Fruit fly (Drosophila melanogaster) whole organism, embryonic: ENCODE results near the gene CG10947.

ENCODE experiments used
- ATbp ChIP-seq: fragments of 200-800 bp; sonication (Bioruptor generic); optimal IDR thresholded peaks from 2 replicates; lab custom pipeline; 2017; ENCODE audit warnings: missing biosample characterization, mild to moderate bottlenecking, missing genetic modification characterization, missing genetic modification reagents
- CG10209 ChIP-seq: fragments of 200-800 bp; sonication (Bioruptor generic); optimal IDR thresholded peaks from 3 replicates; lab custom pipeline; 2017; ENCODE audit warnings: missing biosample characterization, mild to moderate bottlenecking, missing genetic modification characterization, missing genetic modification reagents
- CG10274 ChIP-seq: fragments of 200-800 bp; sonication (Bioruptor generic); optimal IDR thresholded peaks from 3 replicates; lab custom pipeline; 2017; ENCODE audit warnings: missing biosample characterization, mild to moderate bottlenecking, missing genetic modification characterization
- CG10543 ChIP-seq: fragments of 200-800 bp; sonication (Bioruptor generic); optimal IDR thresholded peaks from 3 replicates; lab custom pipeline; 2017; ENCODE audit warnings: missing biosample characterization, mild to moderate bottlenecking, missing genetic modification characterization, moderate library complexity
- CG11695 ChIP-seq: fragments of 200-800 bp; sonication (Bioruptor generic); IDR thresholded peaks from 3 replicates; pipeline ENCODE4 v1.3.6; 2022; ENCODE audit warnings: missing biosample characterization, missing genetic modification characterization
- CG12071 ChIP-seq: fragments of 200-800 bp; sonication (Bioruptor generic); optimal IDR thresholded peaks from 3 replicates; lab custom pipeline; 2018; ENCODE audit warnings: missing biosample characterization, mild to moderate bottlenecking, missing genetic modification characterization
- CG13424 ChIP-seq: fragments of 200-800 bp; sonication (Bioruptor generic); optimal IDR thresholded peaks from 2 replicates; lab custom pipeline; 2019; ENCODE audit warnings: missing biosample characterization, mild to moderate bottlenecking, missing genetic modification characterization, moderate library complexity
- CG13624 ChIP-seq: fragments of 200-800 bp; sonication (Bioruptor generic); optimal IDR thresholded peaks from 2 replicates; lab custom pipeline; 2016; ENCODE audit warnings: missing biosample characterization, missing genetic modification characterization
- CG15269 ChIP-seq: fragments of 200-800 bp; sonication (Bioruptor generic); optimal IDR thresholded peaks from 2 replicates; lab custom pipeline; 2018; ENCODE audit warnings: missing biosample characterization, mild to moderate bottlenecking, missing genetic modification characterization, moderate library complexity
- CG15696 ChIP-seq: fragments of 200-800 bp; sonication (Bioruptor generic); optimal IDR thresholded peaks from 2 replicates; lab custom pipeline; 2019; ENCODE audit warnings: missing biosample characterization, mild to moderate bottlenecking, missing genetic modification characterization, moderate library complexity
- CG18619 ChIP-seq: fragments of 200-800 bp; sonication (Bioruptor generic); optimal IDR thresholded peaks from 3 replicates; lab custom pipeline; 2017; ENCODE audit warnings: missing biosample characterization, mild to moderate bottlenecking, missing genetic modification characterization
- CG2120 ChIP-seq: fragments of 200-800 bp; sonication (Bioruptor generic); optimal IDR thresholded peaks from 3 replicates; lab custom pipeline; 2016; ENCODE audit warnings: missing biosample characterization, missing genetic modification characterization
- CG2889 ChIP-seq: fragments of 200-800 bp; sonication (Bioruptor generic); IDR thresholded peaks from 3 replicates; pipeline ENCODE4 v1.3.6; 2022; ENCODE audit warnings: missing biosample characterization, missing genetic modification characterization
- CG3407 ChIP-seq: fragments of 200-800 bp; sonication (Bioruptor generic); optimal IDR thresholded peaks from 2 replicates; lab custom pipeline; 2018; ENCODE audit warnings: missing biosample characterization, mild to moderate bottlenecking, missing genetic modification characterization
- CG4404 ChIP-seq: fragments of 200-800 bp; sonication (Bioruptor generic); IDR thresholded peaks from 2 replicates; pipeline ENCODE4 v1.3.6; 2022; ENCODE audit warnings: missing biosample characterization, missing genetic modification characterization
- CG4424 ChIP-seq: fragments of 200-800 bp; sonication (Bioruptor generic); optimal IDR thresholded peaks from 3 replicates; lab custom pipeline; 2016; ENCODE audit warnings: missing biosample characterization, missing genetic modification characterization
- CG6654 ChIP-seq: fragments of 200-800 bp; sonication (Bioruptor generic); optimal IDR thresholded peaks from 2 replicates; lab custom pipeline; 2017; ENCODE audit warnings: missing biosample characterization, mild to moderate bottlenecking, missing genetic modification characterization
- CG6765 ChIP-seq: fragments of 200-800 bp; sonication (Bioruptor generic); optimal IDR thresholded peaks from 3 replicates; lab custom pipeline; 2017; ENCODE audit warnings: missing biosample characterization, mild to moderate bottlenecking, missing genetic modification characterization
- CG7786 ChIP-seq: fragments of 200-800 bp; sonication (Bioruptor generic); optimal IDR thresholded peaks from 2 replicates; lab custom pipeline; 2016; ENCODE audit warnings: missing biosample characterization, missing genetic modification characterization
- CG7987 ChIP-seq: fragments of 200-800 bp; sonication (Bioruptor generic); optimal IDR thresholded peaks from 2 replicates; lab custom pipeline; 2018; ENCODE audit warnings: missing biosample characterization, mild to moderate bottlenecking, missing genetic modification characterization, moderate library complexity
- CG8089 ChIP-seq: fragments of 200-800 bp; sonication (Bioruptor generic); optimal IDR thresholded peaks from 3 replicates; lab custom pipeline; 2016; ENCODE audit warnings: missing biosample characterization, missing genetic modification characterization
- CG8290 ChIP-seq, 3 experiments: fragments of 200-800 bp; sonication (Bioruptor generic); optimal IDR thresholded peaks; 2 replicates each; lab custom pipeline; 2016 to 2019; ENCODE audit warnings: missing biosample characterization in 3 of 3, missing genetic modification characterization in 3 of 3, mild to moderate bottlenecking in 2 of 3, moderate library complexity in 1 of 3
- CG9609 ChIP-seq: fragments of 200-800 bp; sonication (Bioruptor generic); optimal IDR thresholded peaks from 3 replicates; lab custom pipeline; 2016; ENCODE audit warnings: missing biosample characterization, missing genetic modification characterization
- Hand ChIP-seq: fragments of 200-800 bp; sonication (Bioruptor generic); optimal IDR thresholded peaks from 2 replicates; lab custom pipeline; 2017; ENCODE audit warnings: mild to moderate bottlenecking, missing biosample characterization, missing genetic modification reagents, missing genetic modification characterization
- Hr39 ChIP-seq: fragments of >200 bp; optimal IDR thresholded peaks from 2 replicates; lab custom pipeline; 2017
- Lpt ChIP-seq: fragments of >200 bp; optimal IDR thresholded peaks from 2 replicates; lab custom pipeline; 2018; ENCODE audit warnings: missing biosample characterization, missing genetic modification characterization
- MTF-1 ChIP-seq: fragments of 200-800 bp; sonication (Bioruptor generic); optimal IDR thresholded peaks from 2 replicates; lab custom pipeline; 2018; ENCODE audit warnings: missing biosample characterization, mild to moderate bottlenecking, missing genetic modification characterization, borderline replicate concordance
- Meics ChIP-seq: fragments of 200-800 bp; sonication (Bioruptor generic); optimal IDR thresholded peaks from 2 replicates; lab custom pipeline; 2017; ENCODE audit warnings: missing biosample characterization, mild to moderate bottlenecking, missing genetic modification characterization
- Oaz ChIP-seq: fragments of 200-800 bp; sonication (Bioruptor generic); IDR thresholded peaks from 2 replicates; pipeline ENCODE4 v1.3.6; 2022; ENCODE audit warnings: missing biosample characterization, missing genetic modification characterization
- bab2 ChIP-seq: fragments of 200-800 bp; sonication (Bioruptor generic); optimal IDR thresholded peaks from 2 replicates; lab custom pipeline; 2016; ENCODE audit warnings: missing biosample characterization, missing genetic modification characterization
- br ChIP-seq: fragments of >200 bp; optimal IDR thresholded peaks from 2 replicates; lab custom pipeline; 2017
- caup ChIP-seq: fragments of 200-800 bp; sonication (Bioruptor generic); optimal IDR thresholded peaks from 3 replicates; lab custom pipeline; 2017; ENCODE audit warnings: missing biosample characterization, mild to moderate bottlenecking, missing genetic modification characterization, moderate library complexity; ENCODE audit not compliant: severe bottlenecking
- crol ChIP-seq: fragments of 200-800 bp; sonication (Bioruptor generic); IDR thresholded peaks from 2 replicates; pipeline ENCODE4 v1.3.6; 2022; ENCODE audit warnings: missing biosample characterization, missing genetic modification characterization
- cwo ChIP-seq: fragments of 200-800 bp; sonication (Bioruptor generic); optimal IDR thresholded peaks from 3 replicates; lab custom pipeline; 2017; ENCODE audit warnings: missing biosample characterization, missing genetic modification characterization, mild to moderate bottlenecking, moderate library complexity, missing genetic modification reagents
- grau ChIP-seq: fragments of 200-800 bp; optimal IDR thresholded peaks from 3 replicates; lab custom pipeline; 2019; ENCODE audit warnings: missing biosample characterization, mild to moderate bottlenecking, missing genetic modification characterization, moderate library complexity
- hbn ChIP-seq: fragments of 200-800 bp; sonication (Bioruptor generic); IDR thresholded peaks from 2 replicates; pipeline ENCODE4 v1.3.6; 2022; ENCODE audit warnings: missing biosample characterization, missing genetic modification characterization; ENCODE audit not compliant: partially characterized antibody
- lab ChIP-seq: fragments of 200-800 bp; sonication (Bioruptor generic); optimal IDR thresholded peaks from 3 replicates; lab custom pipeline; 2017; ENCODE audit warnings: missing biosample characterization, missing genetic modification characterization, mild to moderate bottlenecking, moderate library complexity, missing genetic modification reagents
- lilli ChIP-seq: fragments of 200-800 bp; sonication (Bioruptor generic); optimal IDR thresholded peaks from 3 replicates; lab custom pipeline; 2016; ENCODE audit warnings: missing biosample characterization, missing genetic modification characterization
- mirr ChIP-seq: fragments of 200-800 bp; sonication (Bioruptor generic); optimal IDR thresholded peaks from 3 replicates; lab custom pipeline; 2018; ENCODE audit warnings: missing biosample characterization, mild to moderate bottlenecking, missing genetic modification characterization
- p53 ChIP-seq: fragments of 200-800 bp; sonication (Bioruptor generic); optimal IDR thresholded peaks from 2 replicates; lab custom pipeline; 2016; ENCODE audit warnings: missing biosample characterization, missing genetic modification characterization
- pnt ChIP-seq: fragments of 200-800 bp; sonication (Bioruptor generic); optimal IDR thresholded peaks from 3 replicates; lab custom pipeline; 2016; ENCODE audit warnings: missing biosample characterization, missing genetic modification characterization
- prd ChIP-seq, 3 experiments: fragments of >200 bp in 2 of 3; fragments of 200-800 bp in 1 of 3; sonication (Bioruptor generic) in 1 of 3; optimal IDR thresholded peaks in 2 of 3; IDR thresholded peaks in 1 of 3; 2 replicates in 2 of 3; 3 replicates in 1 of 3; pipeline versions ENCODE4 v1.3.6 to Lab custom; 2017 to 2022; ENCODE audit warnings: missing biosample characterization in 1 of 3, missing genetic modification characterization in 1 of 3
- pros ChIP-seq: fragments of 200-800 bp; sonication (Bioruptor generic); optimal IDR thresholded peaks from 3 replicates; lab custom pipeline; 2019; ENCODE audit warnings: missing biosample characterization, mild to moderate bottlenecking, missing genetic modification characterization, moderate library complexity
- sens ChIP-seq: fragments of 200-800 bp; sonication (Bioruptor generic); peaks from one replicate; lab custom pipeline; 2016; ENCODE audit warnings: missing biosample characterization, missing genetic modification characterization
- sim ChIP-seq: fragments of 200-800 bp; sonication (Bioruptor generic); IDR thresholded peaks from 2 replicates; pipeline ENCODE4 v1.3.6; 2022; ENCODE audit warnings: missing biosample characterization, missing genetic modification characterization
- slp2 ChIP-seq: fragments of 200-800 bp; sonication (Bioruptor generic); optimal IDR thresholded peaks from 2 replicates; lab custom pipeline; 2016; ENCODE audit warnings: missing biosample characterization, missing genetic modification characterization
- sna ChIP-seq: fragments of 200-800 bp; sonication (Bioruptor generic); IDR thresholded peaks from 2 replicates; pipeline ENCODE4 v1.3.6; 2022; ENCODE audit warnings: missing biosample characterization, missing genetic modification characterization; ENCODE audit not compliant: partially characterized antibody
- sug ChIP-seq: fragments of 200-800 bp; optimal IDR thresholded peaks from 2 replicates; lab custom pipeline; 2019; ENCODE audit warnings: missing biosample characterization, mild to moderate bottlenecking, missing genetic modification characterization, moderate library complexity
- tna ChIP-seq: fragments of 200-800 bp; sonication (Bioruptor generic); IDR thresholded peaks from 2 replicates; pipeline ENCODE4 v1.3.6; 2022; ENCODE audit warnings: missing biosample characterization, missing genetic modification characterization; ENCODE audit not compliant: partially characterized antibody
- vnd ChIP-seq: fragments of 200-800 bp; sonication (Bioruptor generic); IDR thresholded peaks from 3 replicates; pipeline ENCODE4 v1.3.6; 2022; ENCODE audit warnings: missing biosample characterization, missing genetic modification characterization; ENCODE audit not compliant: partially characterized antibody

CG10947 gene

DNA sequence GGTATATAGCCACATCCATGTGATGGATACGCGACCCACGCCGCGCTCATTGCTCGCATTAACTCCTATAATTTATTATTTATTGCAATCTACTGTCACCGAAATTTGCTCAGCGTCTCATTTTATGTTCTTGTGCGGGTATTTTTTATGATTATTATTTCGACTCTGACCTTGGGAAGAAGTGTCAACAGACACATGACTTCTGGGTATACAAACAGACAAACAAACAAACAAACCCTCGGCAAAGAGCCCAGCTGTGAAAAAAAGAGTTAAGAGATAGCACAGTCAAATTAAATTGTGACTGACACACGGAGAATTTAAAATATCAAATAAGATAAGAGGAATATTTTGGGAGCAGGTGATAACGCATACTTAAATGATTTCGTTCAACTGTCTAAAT lies 24.6 kb downstream of the CG10947 start (continued):
- no peak for TF ChIP-seq tna (GFP tag; lab: Robert Waterston, UW)
- peak; percentile 28 for TF ChIP-seq CG10209 (GFP tag; lab: Kevin White, UChicago)
- peak; percentile 79 for TF ChIP-seq sens (GFP tag; lab: Kevin White, UChicago)
- peak; percentile 18 for TF ChIP-seq CG6765
- TF ChIP-seq pnt (GFP tag; lab: Kevin White, UChicago): no peak
- TF ChIP-seq lab (GFP tag; lab: Kevin White, UChicago): peak; percentile 69
- TF ChIP-seq CG4404 (GFP tag; lab: Robert Waterston, UW): no peak
- TF ChIP-seq CG2120 (GFP tag; lab: Kevin White, UChicago): peak; percentile 3
- TF ChIP-seq cwo (GFP tag; lab: Kevin White, UChicago): peak; percentile 14
- no peak for TF ChIP-seq CG8089 (GFP tag; lab: Kevin White, UChicago)
- TF ChIP-seq Lpt (GFP tag; lab: Kevin White, UChicago): no peak
- peak; percentile 43 for TF ChIP-seq CG12071 (GFP tag; lab: Kevin White, UChicago)
- TF ChIP-seq sim (GFP tag; lab: Robert Waterston, UW): no peak
- TF ChIP-seq p53 (GFP tag; lab: Kevin White, UChicago): no peak
- no peak for TF ChIP-seq CG13624
- TF ChIP-seq CG8290 (GFP tag; optimal IDR thresholded peaks at IDR 0.05; lab: Kevin White, UChicago): no peak
- TF ChIP-seq CG8290 (tag; optimal IDR thresholded peaks at IDR 0.05; lab: Kevin White, UChicago): peak in 1 of 2 experiments; percentile 48
- no peak for TF ChIP-seq crol (GFP tag; lab: Robert Waterston, UW)
- TF ChIP-seq CG3407 (GFP tag; lab: Kevin White, UChicago): peak; percentile 10
- peak; percentile 32 for TF ChIP-seq sug (tag; lab: Kevin White, UChicago)
- peak; percentile 32 for TF ChIP-seq CG10543
- TF ChIP-seq hbn (GFP tag; lab: Robert Waterston, UW): no peak
- peak; percentile 4 for TF ChIP-seq grau
- TF ChIP-seq CG2889 (GFP tag; lab: Robert Waterston, UW): no peak
- no peak for TF ChIP-seq CG15696 (tag; lab: Kevin White, UChicago)
- TF ChIP-seq CG7786 (GFP tag; lab: Kevin White, UChicago): no peak
- TF ChIP-seq vnd (GFP tag; lab: Robert Waterston, UW): no peak
- peak; percentile 33 for TF ChIP-seq CG15269 (tag; lab: Kevin White, UChicago)
- no peak for TF ChIP-seq bab2 (GFP tag; lab: Kevin White, UChicago)
- TF ChIP-seq Hr39 (lab: Kevin White, UChicago): no peak
- TF ChIP-seq CG7987 (GFP tag; lab: Kevin White, UChicago): peak; percentile 59
- TF ChIP-seq mirr (GFP tag; lab: Kevin White, UChicago): peak; percentile 76
- peak; percentile 25 for TF ChIP-seq caup (GFP tag; lab: Kevin White, UChicago)
- TF ChIP-seq ATbp (GFP tag; lab: Kevin White, UChicago): peak; percentile 46
- no peak for TF ChIP-seq br (lab: Kevin White, UChicago)
- TF ChIP-seq prd (optimal IDR thresholded peaks at IDR 0.05; lab: Kevin White, UChicago): no peak
- no peak for TF ChIP-seq prd (GFP tag; IDR thresholded peaks at IDR 0.05; lab: Robert Waterston, UW)
- no peak for TF ChIP-seq Hand (GFP tag; lab: Kevin White, UChicago)
- peak; percentile 10 for TF ChIP-seq MTF-1
- no peak for TF ChIP-seq CG4424 (GFP tag; lab: Kevin White, UChicago)
- TF ChIP-seq CG6654 (GFP tag; lab: Kevin White, UChicago): no peak
- TF ChIP-seq CG10274 (GFP tag; lab: Kevin White, UChicago): no peak
- TF ChIP-seq Oaz (GFP tag; lab: Robert Waterston, UW): no peak
- TF ChIP-seq CG13424: peak; percentile 29
- TF ChIP-seq slp2: no peak
- TF ChIP-seq Meics: peak; percentile 15
- TF ChIP-seq sna: no peak
- TF ChIP-seq CG18619 (GFP tag; lab: Kevin White, UChicago): no peak
- no peak for TF ChIP-seq CG9609 (GFP tag; lab: Kevin White, UChicago)
- peak; percentile 27; the same call in 1 of the 3 replicates for TF ChIP-seq CG11695 (GFP tag; lab: Robert Waterston, UW)
- no peak for TF ChIP-seq lilli (GFP tag; lab: Kevin White, UChicago)
- TF ChIP-seq pros (GFP tag; lab: Kevin White, UChicago): no peak
